Fruit fly (Drosophila melanogaster): ENCODE results near the gene betaTub97EF.

Gene betaTub97EF

dm6 chr3R:28020582-28020981 is 32.4 kb upstream of the betaTub97EF start (continued):
- TF ChIP-seq CG10543 (GFP tag; optimal IDR thresholded peaks at IDR 0.05), result no peak
- TF ChIP-seq Meics (GFP tag; optimal IDR thresholded peaks at IDR 0.05), result peak; percentile 33
- TF ChIP-seq Sox102F (GFP tag; optimal IDR thresholded peaks at IDR 0.05), result no peak
- peak; percentile 26; the same call in 1 of the 2 replicates for TF ChIP-seq ranshi (GFP tag; IDR thresholded peaks at IDR 0.05)
- peak; percentile 13 for TF ChIP-seq bcd (GFP tag; optimal IDR thresholded peaks at IDR 0.05)
- peak; percentile 13 for TF ChIP-seq Blimp-1 (GFP tag; optimal IDR thresholded peaks at IDR 0.05)
- TF ChIP-seq Fer3 (tag; optimal IDR thresholded peaks at IDR 0.05), result peak; percentile 21
- TF ChIP-seq Drgx (GFP tag; IDR thresholded peaks at IDR 0.05), result no peak
- TF ChIP-seq CG13296 (GFP tag; optimal IDR thresholded peaks at IDR 0.05), result peak; percentile 6
- TF ChIP-seq CG1529 (GFP tag; optimal IDR thresholded peaks at IDR 0.05), result no peak
- TF ChIP-seq dmrt99B (tag; optimal IDR thresholded peaks at IDR 0.05), result peak; percentile 40
- no peak for TF ChIP-seq CG17912 (GFP tag; optimal IDR thresholded peaks at IDR 0.05)
- TF ChIP-seq CG2120 (GFP tag; optimal IDR thresholded peaks at IDR 0.05), result peak; percentile 28
- no peak for TF ChIP-seq CG10959 (GFP tag; IDR thresholded peaks at IDR 0.05)
- TF ChIP-seq row (GFP tag; IDR thresholded peaks at IDR 0.05), result peak; percentile 50; the same call in 2 of the 3 replicates
- TF ChIP-seq HLH3B (GFP tag; IDR thresholded peaks at IDR 0.05), result 0 out of 2 replicates have a peak, but pooled peaks have one; percentile 8
- peak; percentile 35 for TF ChIP-seq ind (GFP tag; optimal IDR thresholded peaks at IDR 0.05)
- TF ChIP-seq D19A (tag; optimal IDR thresholded peaks at IDR 0.05), result no peak
- TF ChIP-seq CG11695 (GFP tag; IDR thresholded peaks at IDR 0.05), result 0 out of 3 replicates have a peak, but pooled peaks have one; percentile 18
- TF ChIP-seq CG17359 (tag; optimal IDR thresholded peaks at IDR 0.05), result no peak
- no peak for TF ChIP-seq dan (GFP tag; IDR thresholded peaks at IDR 0.05)
- TF ChIP-seq CG12391 (tag; optimal IDR thresholded peaks at IDR 0.05), result no peak
- TF ChIP-seq fd64A (GFP tag; optimal IDR thresholded peaks at IDR 0.05), result no peak
- no peak for TF ChIP-seq CG15514 (GFP tag; optimal IDR thresholded peaks at IDR 0.05)
- TF ChIP-seq tll (GFP tag; optimal IDR thresholded peaks at IDR 0.05), result no peak
- no peak for TF ChIP-seq CG16779 (GFP tag; IDR thresholded peaks at IDR 0.05)
- peak; percentile 60 for TF ChIP-seq Fer1 (GFP tag; optimal IDR thresholded peaks at IDR 0.05)
- no peak for TF ChIP-seq CG4328 (GFP tag; optimal IDR thresholded peaks at IDR 0.05)
- peak; percentile 13 for TF ChIP-seq gem (tag; optimal IDR thresholded peaks at IDR 0.05)
- TF ChIP-seq lab (GFP tag; optimal IDR thresholded peaks at IDR 0.05), result peak; percentile 65
- no peak for TF ChIP-seq CG30431 (GFP tag; optimal IDR thresholded peaks at IDR 0.05)
- no peak for TF ChIP-seq CG7786 (GFP tag; optimal IDR thresholded peaks at IDR 0.05)
- no peak for TF ChIP-seq her (GFP tag; optimal IDR thresholded peaks at IDR 0.05)
- peak; percentile 63 for TF ChIP-seq scrt (GFP tag; optimal IDR thresholded peaks at IDR 0.05)
- TF ChIP-seq dysf (GFP tag; IDR thresholded peaks at IDR 0.05), result peak; percentile 38; the same call in 2 of the 3 replicates
- TF ChIP-seq cwo (GFP tag; optimal IDR thresholded peaks at IDR 0.05), result peak; percentile 4
- no peak for TF ChIP-seq CrebB (tag; optimal IDR thresholded peaks at IDR 0.05)
- peak; percentile 78 for TF ChIP-seq CG18599 (GFP tag; optimal IDR thresholded peaks at IDR 0.05)
- TF ChIP-seq lbe (GFP tag; optimal IDR thresholded peaks at IDR 0.05), result no peak
- peak; percentile 54 for TF ChIP-seq CG11504 (tag; optimal IDR thresholded peaks at IDR 0.05)
- TF ChIP-seq CG10147 (GFP tag; optimal IDR thresholded peaks at IDR 0.05), result peak; percentile 22
- TF ChIP-seq sim (GFP tag; IDR thresholded peaks at IDR 0.05), result no peak
- TF ChIP-seq Hmr (GFP tag; optimal IDR thresholded peaks at IDR 0.05), result peak; percentile 5
- TF ChIP-seq CG6683 (GFP tag; optimal IDR thresholded peaks at IDR 0.05), result no peak
- TF ChIP-seq fd96Cb (tag; optimal IDR thresholded peaks at IDR 0.05), result peak; percentile 0
- no peak for TF ChIP-seq ci (GFP tag; IDR thresholded peaks at IDR 0.05)
- TF ChIP-seq fu2 (GFP tag; optimal IDR thresholded peaks at IDR 0.05), result no peak
- no peak for TF ChIP-seq CoRest (tag; optimal IDR thresholded peaks at IDR 0.05)
- peak; percentile 42; the same call in 1 of the 2 replicates for TF ChIP-seq sob (GFP tag; IDR thresholded peaks at IDR 0.05)
- TF ChIP-seq Dbx (GFP tag; IDR thresholded peaks at IDR 0.05), result 0 out of 3 replicates have a peak, but pooled peaks have one; percentile 31
